Worm (Caenorhabditis elegans): ENCODE results near the gene brc-1.

DNA sequence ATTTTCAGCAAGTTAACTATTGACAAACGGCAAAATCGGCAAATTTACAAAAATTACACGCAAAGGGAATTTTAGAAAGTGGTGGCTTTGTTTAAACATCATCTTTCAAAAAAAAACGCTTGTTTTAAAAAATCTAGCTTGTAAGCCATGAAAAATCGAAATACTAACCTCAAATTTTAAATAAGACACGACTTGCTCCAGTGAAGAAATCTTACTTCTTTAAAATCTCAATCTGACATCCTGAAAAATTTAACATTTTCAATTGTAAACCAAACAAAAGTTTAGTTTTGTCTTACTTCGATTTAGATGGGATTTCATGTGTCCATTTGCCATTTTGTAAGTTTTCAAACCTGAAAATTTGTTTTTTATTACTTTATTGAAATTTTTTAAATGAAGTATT, 31.0 kb downstream of the brc-1 start:
- TF ChIP-seq let-607 (tag; optimal IDR thresholded peaks at IDR 0.05) (no peak), unc-62 (GFP tag; optimal IDR thresholded peaks at IDR 0.05) (no peak), ama-1 (optimal IDR thresholded peaks at IDR 0.05) (no peak), ama-1 (GFP tag; optimal IDR thresholded peaks at IDR 0.05) (no peak), ztf-3 (GFP tag; optimal IDR thresholded peaks at IDR 0.05) (no peak), lin-26 (GFP tag; IDR thresholded peaks at IDR 0.05) (no peak), nfya-2 (GFP tag; IDR thresholded peaks at IDR 0.05) (no peak), ztf-6 (GFP tag; IDR thresholded peaks at IDR 0.05) (no peak), mxl-1 (tag; optimal IDR thresholded peaks at IDR 0.05) (no peak), ZK185.1 (tag; optimal IDR thresholded peaks at IDR 0.05; ENCODE audit: poor library complexity, severe bottlenecking) (no peak), nhr-90 (tag; optimal IDR thresholded peaks at IDR 0.05) (no peak), C06A6.2 (GFP tag; conservative IDR thresholded peaks at IDR 0.05) (no peak), fkh-3 (tag; optimal IDR thresholded peaks at IDR 0.05) (no peak), ztf-26 (tag; optimal IDR thresholded peaks at IDR 0.05) (no peak), xnd-1 (tag; optimal IDR thresholded peaks at IDR 0.05) (no peak)
